Worm (Caenorhabditis elegans) whole organism, late embryonic: Measurements from ENCODE around the gene T26C12.1.

ENCODE experiments used
- T23F11.4 ChIP-seq: fragments of 200-800 bp; sonication (Bioruptor generic); optimal IDR thresholded peaks from 2 replicates; lab custom pipeline; 2018; ENCODE audit warnings: mild to moderate bottlenecking, missing genetic modification characterization, missing compliant biosample characterization
- ceh-19 ChIP-seq: fragments of 200-800 bp; sonication (Bioruptor generic); optimal IDR thresholded peaks from 2 replicates; lab custom pipeline; 2018; ENCODE audit warnings: mild to moderate bottlenecking, missing genetic modification characterization, missing compliant biosample characterization
- ceh-2 ChIP-seq: sonication (generic microtip); optimal IDR thresholded peaks from 2 replicates; lab custom pipeline; 2016; ENCODE audit warnings: missing genotype, missing genetic modification characterization, missing compliant biosample characterization
- dmd-4 ChIP-seq: sonication (generic microtip); optimal IDR thresholded peaks from 2 replicates; lab custom pipeline; 2016; ENCODE audit warnings: borderline replicate concordance, missing genetic modification characterization, missing compliant biosample characterization
- nhr-11 ChIP-seq: fragments of 150-350 bp; optimal IDR thresholded peaks from 2 replicates; lab custom pipeline; 2014; ENCODE audit warnings: missing biosample characterization, missing genetic modification characterization
- unc-55 ChIP-seq: sonication (generic microtip); optimal IDR thresholded peaks from 2 replicates; lab custom pipeline; 2017; ENCODE audit warnings: missing biosample characterization, missing genetic modification reagents, missing genetic modification characterization

DNA sequence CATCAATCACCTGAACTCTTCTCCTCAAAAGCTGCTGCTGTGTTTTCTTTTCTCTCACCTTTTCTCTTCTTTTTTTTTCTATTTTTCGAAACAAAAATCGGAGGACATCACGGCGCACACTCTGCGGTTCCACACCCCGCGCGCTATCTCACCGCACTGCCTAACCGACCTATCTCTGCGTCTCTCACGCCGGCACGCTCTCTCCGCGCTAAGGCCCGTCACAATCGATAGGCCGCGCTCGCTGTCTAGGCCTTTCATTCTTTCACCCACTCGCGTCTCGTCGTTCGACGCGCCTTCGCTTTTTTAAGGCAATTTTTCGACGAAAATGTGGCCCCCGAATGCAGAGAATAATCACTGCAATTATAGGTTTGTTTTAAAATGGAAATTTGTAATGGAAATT, 52.5 kb downstream of the T26C12.1 start, which contains the start of gene zip-11:
- TF ChIP-seq nhr-11 (no peak), dmd-4 (tag; lab: Kevin White, UChicago) (no peak), T23F11.4 (GFP tag; lab: Kevin White, UChicago) (no peak), unc-55 (GFP tag; lab: Kevin White, UChicago) (peak; percentile 73), ceh-2 (tag; lab: Kevin White, UChicago) (no peak), ceh-19 (GFP tag; lab: Kevin White, UChicago) (no peak)
